Worm (Caenorhabditis elegans) whole organism, late embryonic: ENCODE results near the gene F02E11.2.
"Not testable (repeated sequence)": the region's sequence is repeated elsewhere in the genome, so short reads cannot be mapped to it uniquely, and the experiment has no call there.

Source experiments
- C08G9.2 ChIP-seq: sonication (generic microtip); optimal IDR thresholded peaks from 2 replicates; lab custom pipeline; 2016; ENCODE audit warnings: mild to moderate bottlenecking, missing genetic modification characterization, moderate library complexity, missing compliant biosample characterization
- C38D4.7 ChIP-seq: fragments of 200-800 bp; sonication (Bioruptor generic); optimal IDR thresholded peaks from 2 replicates; lab custom pipeline; 2018; ENCODE audit warnings: mild to moderate bottlenecking, missing genetic modification characterization, moderate library complexity, missing compliant biosample characterization
- Y22D7AL.16 ChIP-seq: sonication (generic microtip); optimal IDR thresholded peaks from 2 replicates; lab custom pipeline; 2016; ENCODE audit warnings: missing genetic modification characterization, missing compliant biosample characterization
- ahr-1 ChIP-seq: sonication (generic microtip); optimal IDR thresholded peaks from 2 replicates; lab custom pipeline; 2016; ENCODE audit warnings: missing genetic modification characterization, missing compliant biosample characterization
- ama-1 ChIP-seq: fragments of 150-350 bp; optimal IDR thresholded peaks from 2 replicates; lab custom pipeline; 2014
- ceh-14 ChIP-seq: sonication (generic microtip); optimal IDR thresholded peaks from 2 replicates; lab custom pipeline; 2016; ENCODE audit warnings: missing genotype, missing genetic modification characterization, missing compliant biosample characterization
- ceh-2 ChIP-seq: sonication (generic microtip); optimal IDR thresholded peaks from 2 replicates; lab custom pipeline; 2016; ENCODE audit warnings: missing genotype, missing genetic modification characterization, missing compliant biosample characterization
- ceh-22 ChIP-seq: sonication (generic microtip); optimal IDR thresholded peaks from 2 replicates; lab custom pipeline; 2017; ENCODE audit warnings: missing biosample characterization, missing genetic modification characterization
- ceh-6 ChIP-seq: fragments of 200-800 bp; sonication (Bioruptor generic); optimal IDR thresholded peaks from 2 replicates; lab custom pipeline; 2018; ENCODE audit warnings: mild to moderate bottlenecking, missing genetic modification characterization, missing compliant biosample characterization
- che-1 ChIP-seq: sonication (generic microtip); optimal IDR thresholded peaks from 2 replicates; lab custom pipeline; 2016; ENCODE audit warnings: mild to moderate bottlenecking, missing genetic modification characterization, missing compliant biosample characterization
- elt-2 ChIP-seq: sonication (generic microtip); optimal IDR thresholded peaks from 2 replicates; lab custom pipeline; 2016; ENCODE audit warnings: missing genetic modification reagents, missing genetic modification characterization, missing compliant biosample characterization
- elt-4 ChIP-seq: sonication (generic microtip); optimal IDR thresholded peaks from 2 replicates; lab custom pipeline; 2016; ENCODE audit warnings: missing genetic modification characterization, missing compliant biosample characterization
- ets-4 ChIP-seq: sonication (generic microtip); optimal IDR thresholded peaks from 2 replicates; lab custom pipeline; 2016; ENCODE audit warnings: missing genetic modification characterization, missing compliant biosample characterization
- eyg-1 ChIP-seq: sonication (generic microtip); optimal IDR thresholded peaks from 2 replicates; lab custom pipeline; 2016; ENCODE audit warnings: missing genotype, missing genetic modification characterization, missing compliant biosample characterization
- fax-1 ChIP-seq: sonication (generic microtip); optimal IDR thresholded peaks from 2 replicates; lab custom pipeline; 2016; ENCODE audit warnings: missing genotype, missing genetic modification characterization, missing compliant biosample characterization
- fkh-10 ChIP-seq: fragments of 150-350 bp; optimal IDR thresholded peaks from 2 replicates; lab custom pipeline; 2014; ENCODE audit warnings: missing biosample characterization, missing genetic modification reagents, missing genetic modification characterization
- fkh-6 ChIP-seq: sonication (generic microtip); optimal IDR thresholded peaks from 2 replicates; lab custom pipeline; 2016; ENCODE audit warnings: missing genetic modification characterization, missing compliant biosample characterization
- gmeb-2 ChIP-seq: sonication (generic microtip); optimal IDR thresholded peaks from 2 replicates; lab custom pipeline; 2016; ENCODE audit warnings: missing genetic modification characterization, inconsistent platforms, missing compliant biosample characterization
- hlh-15 ChIP-seq: sonication (generic microtip); optimal IDR thresholded peaks from 2 replicates; lab custom pipeline; 2016; ENCODE audit warnings: missing genetic modification characterization, missing compliant biosample characterization
- lin-11 ChIP-seq: fragments of 200-800 bp; sonication (Bioruptor generic); optimal IDR thresholded peaks from 2 replicates; lab custom pipeline; 2018; ENCODE audit warnings: mild to moderate bottlenecking, missing genetic modification characterization, missing compliant biosample characterization
- nhr-232 ChIP-seq: sonication (generic microtip); optimal IDR thresholded peaks from 2 replicates; lab custom pipeline; 2016; ENCODE audit warnings: missing genetic modification characterization, missing compliant biosample characterization
- pat-9 ChIP-seq: fragments of 200-800 bp; sonication (Bioruptor generic); optimal IDR thresholded peaks from 2 replicates; lab custom pipeline; 2018; ENCODE audit warnings: mild to moderate bottlenecking, missing genetic modification characterization, moderate library complexity, missing compliant biosample characterization
- pax-1 ChIP-seq: fragments of 150-350 bp; optimal IDR thresholded peaks from 2 replicates; lab custom pipeline; 2014; ENCODE audit warnings: missing biosample characterization, missing genetic modification characterization
- pha-2 ChIP-seq: sonication (generic microtip); optimal IDR thresholded peaks from 2 replicates; lab custom pipeline; 2017; ENCODE audit warnings: mild to moderate bottlenecking, missing genetic modification characterization, missing compliant biosample characterization
- pqm-1 ChIP-seq: sonication (generic microtip); optimal IDR thresholded peaks from 2 replicates; lab custom pipeline; 2016; ENCODE audit warnings: missing genetic modification characterization, missing compliant biosample characterization
- pros-1 ChIP-seq: fragments of 150-350 bp; optimal IDR thresholded peaks from 2 replicates; lab custom pipeline; 2014; ENCODE audit warnings: missing biosample characterization, missing genetic modification reagents, missing genetic modification characterization
- ref-2 ChIP-seq: sonication (generic microtip); optimal IDR thresholded peaks from 2 replicates; lab custom pipeline; 2016; ENCODE audit warnings: missing genetic modification characterization, missing compliant biosample characterization
- sdc-2 ChIP-seq: sonication (generic microtip); optimal IDR thresholded peaks from 2 replicates; lab custom pipeline; 2016; ENCODE audit warnings: missing genotype, missing genetic modification characterization, missing compliant biosample characterization
- tbx-2 ChIP-seq: sonication (generic microtip); optimal IDR thresholded peaks from 2 replicates; lab custom pipeline; 2016; ENCODE audit warnings: missing genetic modification characterization, missing compliant biosample characterization
- tbx-7 ChIP-seq: sonication (generic microtip); optimal IDR thresholded peaks from 2 replicates; lab custom pipeline; 2016; ENCODE audit warnings: missing genotype, missing genetic modification characterization, missing compliant biosample characterization
- ttx-3 ChIP-seq: sonication (generic microtip); optimal IDR thresholded peaks from 2 replicates; lab custom pipeline; 2016; ENCODE audit warnings: missing genetic modification reagents, missing genetic modification characterization, missing compliant biosample characterization
- unc-3 ChIP-seq, 2 experiments: fragments of 200-800 bp in 1 of 2; sonication (Bioruptor generic) in 1 of 2; sonication (generic microtip) in 1 of 2; conservative IDR thresholded peaks in 1 of 2; optimal IDR thresholded peaks in 1 of 2; 2 replicates each; pipeline versions ENCODE4 v1.3.6 to Lab custom; 2016 to 2022; ENCODE audit warnings: missing compliant biosample characterization in 2 of 2, missing genetic modification characterization in 2 of 2, missing genetic modification reagents in 1 of 2
- unc-86 ChIP-seq: sonication (generic microtip); optimal IDR thresholded peaks from 2 replicates; lab custom pipeline; 2016; ENCODE audit warnings: missing genetic modification characterization, missing compliant biosample characterization
- zip-5 ChIP-seq: sonication (generic microtip); optimal IDR thresholded peaks from 2 replicates; lab custom pipeline; 2016; ENCODE audit warnings: missing genetic modification characterization, missing compliant biosample characterization

Gene F02E11.2

ce11 chrII:3290544-3290943 lies 27.9 kb downstream of the F02E11.2 start, which contains the start of gene F39E9.14:
Gene F39E9.14 (minus strand): TSS chrII:3290644.
- not testable (repeated sequence) for TF ChIP-seq ahr-1; nhr-232 (tag; lab: Kevin White, UChicago); fkh-6 (tag; lab: Kevin White, UChicago)

ce11 chrII:3295193-3295592 lies 32.6 kb downstream of the F02E11.2 start, which contains the start of gene btb-17:
Gene btb-17 (plus strand): TSS chrII:3295405.
- TF ChIP-seq ref-2 (tag; lab: Kevin White, UChicago) (no peak), ceh-6 (no peak), che-1 (tag; lab: Kevin White, UChicago) (no peak), ahr-1 (no peak), elt-2 (tag; lab: Kevin White, UChicago) (no peak), ttx-3 (no peak), C38D4.7 (GFP tag; lab: Kevin White, UChicago) (no peak), ceh-2 (no peak), pat-9 (no peak), unc-3 (GFP tag; conservative IDR thresholded peaks at IDR 0.05; lab: Robert Waterston, UW) (no peak), unc-3 (tag; optimal IDR thresholded peaks at IDR 0.05; lab: Kevin White, UChicago) (no peak), hlh-15 (tag; lab: Kevin White, UChicago) (no peak), tbx-2 (tag; lab: Kevin White, UChicago) (no peak), elt-4 (tag; lab: Kevin White, UChicago) (no peak), sdc-2 (tag; lab: Kevin White, UChicago) (no peak), ceh-14 (tag; lab: Kevin White, UChicago) (no peak), pax-1 (no peak), eyg-1 (tag; lab: Kevin White, UChicago) (no peak), gmeb-2 (tag; lab: Kevin White, UChicago) (no peak), C08G9.2 (tag; lab: Kevin White, UChicago) (no peak)

- TF ChIP-seq unc-86 (tag; lab: Kevin White, UChicago) (no peak), che-1 (tag; lab: Kevin White, UChicago) (no peak), fkh-10 (GFP tag; lab: Kevin White, UChicago) (no peak), elt-2 (tag; lab: Kevin White, UChicago) (peak; percentile 15), zip-5 (no peak)
- TF ChIP-seq, all 69 proteins: peak for 1
Observed at ce11 chrII:3296644-3297043, 34.0 kb downstream of the F02E11.2 start, which contains the start of gene btb-16. Gene btb-16 (plus strand): TSS chrII:3296883.

- TF ChIP-seq ahr-1: no peak
- no peak for TF ChIP-seq fax-1 (tag; lab: Kevin White, UChicago)
- no peak for TF ChIP-seq ref-2 (tag; lab: Kevin White, UChicago)
- no peak for TF ChIP-seq C38D4.7 (GFP tag; lab: Kevin White, UChicago)
- TF ChIP-seq pha-2 (tag; lab: Kevin White, UChicago): no peak
- TF ChIP-seq nhr-232 (tag; lab: Kevin White, UChicago): no peak
- no peak for TF ChIP-seq Y22D7AL.16 (tag; lab: Kevin White, UChicago)
- TF ChIP-seq tbx-7: no peak
Observed at ce11 chrII:3297914-3298313, 35.3 kb downstream of the F02E11.2 start, which contains the start of gene btb-18. Gene btb-18 (plus strand): TSS chrII:3298214.

- TF ChIP-seq gmeb-2 (tag; lab: Kevin White, UChicago) (no peak), pqm-1 (tag; lab: Kevin White, UChicago) (no peak), pros-1 (tag; lab: Kevin White, UChicago) (no peak), fkh-10 (GFP tag; lab: Kevin White, UChicago) (no peak), ets-4 (tag; lab: Kevin White, UChicago) (no peak), ama-1 (lab: Kevin White, UChicago) (no peak), ceh-22 (tag; lab: Kevin White, UChicago) (no peak), Y22D7AL.16 (tag; lab: Kevin White, UChicago) (no peak), ceh-14 (tag; lab: Kevin White, UChicago) (no peak), lin-11 (tag; lab: Kevin White, UChicago) (no peak), C08G9.2 (tag; lab: Kevin White, UChicago) (no peak), unc-3 (GFP tag; conservative IDR thresholded peaks at IDR 0.05; lab: Robert Waterston, UW) (no peak), unc-3 (tag; optimal IDR thresholded peaks at IDR 0.05; lab: Kevin White, UChicago) (no peak)
Observed at ce11 chrII:3299457-3299856, 36.9 kb downstream of the F02E11.2 start, which contains the start of gene btb-22. Gene btb-22 (plus strand): TSS chrII:3299757.
